Fruit fly (Drosophila melanogaster): Measurements from ENCODE around the gene CG32812.

The CG32812 gene

DNA sequence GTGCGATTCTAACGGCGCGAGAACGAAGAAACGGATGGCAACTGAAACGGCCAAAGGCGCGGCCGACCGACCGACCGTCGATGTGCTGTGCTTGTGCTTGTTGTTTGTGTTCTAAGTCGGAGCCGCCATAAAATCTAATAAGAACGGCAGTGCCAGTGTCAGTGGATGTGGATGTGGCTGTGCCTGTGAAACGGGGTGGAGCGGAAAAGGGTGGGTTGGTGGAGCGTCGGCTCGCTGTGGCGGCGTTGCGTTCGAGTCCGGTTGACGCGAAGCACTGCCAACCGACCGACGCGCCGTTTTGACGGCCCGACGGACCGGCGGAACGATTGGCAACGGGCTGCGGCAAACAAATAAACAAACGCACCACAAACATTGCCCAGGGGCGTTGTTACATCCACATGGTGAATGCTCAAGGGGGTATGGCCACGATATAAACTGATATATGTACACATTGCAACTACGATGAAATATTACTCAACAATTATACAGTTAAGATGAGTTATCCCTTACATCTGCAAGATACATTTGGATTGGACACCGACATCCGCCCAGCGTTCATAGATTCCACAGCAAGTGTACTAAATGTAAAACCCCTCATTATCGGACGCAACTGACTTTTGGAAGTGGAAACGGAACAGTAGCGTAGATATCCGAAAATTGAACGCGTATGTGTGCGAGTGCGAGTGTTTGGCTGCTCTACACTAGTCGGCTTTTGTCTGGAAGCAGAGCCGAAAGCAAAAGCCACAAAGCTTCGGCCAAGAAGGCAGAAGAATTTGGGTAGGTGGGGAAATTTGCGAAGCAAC is 11.9 kb upstream of the CG32812 start, which contains the start of gene Atf3 (continued):
- TF ChIP-seq topi (GFP tag; optimal IDR thresholded peaks at IDR 0.05) (peak; percentile 86), fd85E (GFP tag; optimal IDR thresholded peaks at IDR 0.05) (peak; percentile 37), eg (GFP tag; IDR thresholded peaks at IDR 0.05) (peak; percentile 96), Hr38 (GFP tag; optimal IDR thresholded peaks at IDR 0.05) (peak; percentile 58), Ets21C (GFP tag; optimal IDR thresholded peaks at IDR 0.05) (peak; percentile 87), Met (GFP tag; optimal IDR thresholded peaks at IDR 0.05) (peak; percentile 89), Eip93F (GFP tag; optimal IDR thresholded peaks at IDR 0.05) (peak; percentile 20), CG3919 (GFP tag; optimal IDR thresholded peaks at IDR 0.05) (peak; percentile 87), cyc (GFP tag; optimal IDR thresholded peaks at IDR 0.05) (peak; percentile 91), CG8119 (GFP tag; IDR thresholded peaks at IDR 0.05) (peak; percentile 94)

- TF ChIP-seq Sox102F (GFP tag; optimal IDR thresholded peaks at IDR 0.05) (no peak), Eip78C (GFP tag) (no peak), Blimp-1 (GFP tag; optimal IDR thresholded peaks at IDR 0.05) (peak; percentile 99), CG6808 (GFP tag; optimal IDR thresholded peaks at IDR 0.05) (no peak), dsx (GFP tag; optimal IDR thresholded peaks at IDR 0.05; ENCODE audit: poor library complexity, severe bottlenecking) (no peak), Ets21C (GFP tag; optimal IDR thresholded peaks at IDR 0.05) (no peak), CG6163 (GFP tag; IDR thresholded peaks at IDR 0.05) (peak; percentile 8; the same call in 2 of the 3 replicates), CG9139 (GFP tag; optimal IDR thresholded peaks at IDR 0.05) (no peak), OdsH (GFP tag; optimal IDR thresholded peaks at IDR 0.05) (no peak), eg (GFP tag; IDR thresholded peaks at IDR 0.05) (peak; percentile 6; the same call in 1 of the 3 replicates), fkh (GFP tag; optimal IDR thresholded peaks at IDR 0.05) (peak; percentile 82), spab (GFP tag; optimal IDR thresholded peaks at IDR 0.05) (no peak), CG6854 (GFP tag; optimal IDR thresholded peaks at IDR 0.05) (peak; percentile 32), Ets96B (tag; optimal IDR thresholded peaks at IDR 0.05) (no peak), esn (GFP tag; optimal IDR thresholded peaks at IDR 0.05) (no peak), CG10631 (GFP tag; optimal IDR thresholded peaks at IDR 0.05) (no peak), achi (GFP tag; optimal IDR thresholded peaks at IDR 0.05) (no peak), CG3919 (GFP tag; optimal IDR thresholded peaks at IDR 0.05) (no peak), svp (GFP tag) (peak; percentile 38), CG6276 (GFP tag; optimal IDR thresholded peaks at IDR 0.05) (no peak)
These were observed 10.9 kb upstream of the CG32812 start for dm6 chrX:1276047-1276756.

DNA sequence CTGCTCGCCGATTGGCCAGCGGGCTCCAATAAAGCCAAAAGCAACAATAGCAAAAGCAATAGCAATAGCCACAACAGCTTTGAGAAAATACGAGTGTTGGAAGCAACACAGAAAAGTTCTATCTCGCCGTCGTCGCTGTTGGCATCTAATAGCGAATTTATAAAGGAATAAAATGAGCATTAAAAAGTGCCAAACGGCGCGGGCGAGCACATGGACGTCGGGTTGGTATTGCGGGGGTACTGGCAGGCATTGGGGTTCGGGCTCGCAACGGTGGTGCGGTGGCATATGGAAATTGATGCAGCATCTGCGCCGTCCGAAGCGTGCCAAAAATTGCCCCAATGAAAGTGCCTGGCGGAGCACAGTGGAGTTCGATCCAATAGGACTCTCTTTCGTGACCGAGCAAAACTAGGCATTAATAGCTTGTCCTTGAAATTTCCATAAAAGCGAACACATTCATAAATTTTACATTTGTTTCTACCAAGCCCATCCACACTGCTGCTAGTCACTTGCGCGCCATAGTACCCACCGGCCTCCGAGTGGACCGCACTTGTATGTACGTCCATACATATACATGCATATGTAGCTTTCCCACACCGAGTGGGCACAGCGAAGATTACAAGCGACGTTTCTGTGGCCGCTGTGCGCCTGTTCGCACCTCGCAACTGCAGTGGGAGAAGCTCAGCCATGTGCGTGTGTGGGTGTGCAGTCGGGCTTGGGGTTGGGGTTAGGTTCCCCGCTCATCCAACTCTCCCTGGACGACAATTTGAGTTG is 10.1 kb upstream of the CG32812 start:
- peak; percentile 90 for TF ChIP-seq CG16779 (tag; optimal IDR thresholded peaks at IDR 0.05)
- peak; percentile 91 for TF ChIP-seq Sox102F (GFP tag; optimal IDR thresholded peaks at IDR 0.05)
- TF ChIP-seq Sox15 (GFP tag; optimal IDR thresholded peaks at IDR 0.05) = peak; percentile 94
- TF ChIP-seq CG11762 (GFP tag; optimal IDR thresholded peaks at IDR 0.05; ENCODE audit: insufficient read depth) = peak; percentile 91
- peak; percentile 96 for TF ChIP-seq CG6792 (GFP tag; optimal IDR thresholded peaks at IDR 0.05)
- TF ChIP-seq fd59A (GFP tag; optimal IDR thresholded peaks at IDR 0.05) = peak; percentile 86
- peak; percentile 87 for TF ChIP-seq Ets21C (GFP tag; optimal IDR thresholded peaks at IDR 0.05)
- peak; percentile 98 for TF ChIP-seq net (GFP tag; optimal IDR thresholded peaks at IDR 0.05)
- TF ChIP-seq CG6854 (GFP tag; optimal IDR thresholded peaks at IDR 0.05) = peak; percentile 73
- no peak for TF ChIP-seq Blimp-1 (GFP tag; optimal IDR thresholded peaks at IDR 0.05)
- TF ChIP-seq Hr38 (GFP tag; optimal IDR thresholded peaks at IDR 0.05) = peak; percentile 32
- peak; percentile 94 for TF ChIP-seq cyc (GFP tag; optimal IDR thresholded peaks at IDR 0.05)
- peak; percentile 99 for TF ChIP-seq svp (GFP tag)
- TF ChIP-seq Eip93F (GFP tag; optimal IDR thresholded peaks at IDR 0.05) = peak; percentile 59
- TF ChIP-seq Gug (GFP tag; IDR thresholded peaks at IDR 0.05) = peak; percentile 97
- TF ChIP-seq CG6276 (GFP tag; optimal IDR thresholded peaks at IDR 0.05) = peak; percentile 97
- peak; percentile 97 for TF ChIP-seq CG7368 (GFP tag; optimal IDR thresholded peaks at IDR 0.05)
- TF ChIP-seq CG3032 (tag; optimal IDR thresholded peaks at IDR 0.05) = peak; percentile 83
- peak; percentile 96 for TF ChIP-seq Lpt (GFP tag; optimal IDR thresholded peaks at IDR 0.05)
- peak; percentile 97 for TF ChIP-seq CG11294 (GFP tag; IDR thresholded peaks at IDR 0.05)
- TF ChIP-seq dac (GFP tag; optimal IDR thresholded peaks at IDR 0.05) = peak; percentile 98
- TF ChIP-seq achi (GFP tag; optimal IDR thresholded peaks at IDR 0.05) = peak; percentile 94
- peak; percentile 70 for TF ChIP-seq dsx (GFP tag; optimal IDR thresholded peaks at IDR 0.05; ENCODE audit: poor library complexity, severe bottlenecking)
- TF ChIP-seq CG8119 (GFP tag; IDR thresholded peaks at IDR 0.05) = peak; percentile 98
- peak; percentile 91 for TF ChIP-seq topi (GFP tag; optimal IDR thresholded peaks at IDR 0.05)
- TF ChIP-seq Hr4 (GFP tag; optimal IDR thresholded peaks at IDR 0.05) = peak; percentile 98
- TF ChIP-seq CG4318 (GFP tag; optimal IDR thresholded peaks at IDR 0.05) = peak; percentile 97

Data from whole organism, prepupa.